Worm (Caenorhabditis elegans) whole organism, young adult: ENCODE data around the gene bath-33.

Experiments used
- B0019.2 ChIP-seq: fragments of 200-800 bp; sonication (Bioruptor generic); conservative IDR thresholded peaks from 2 replicates; pipeline ENCODE4 v1.3.6; 2022; ENCODE audit warnings: missing genetic modification reagents, missing genetic modification characterization, missing compliant biosample characterization
- B0336.3 ChIP-seq: fragments of 200-800 bp; sonication (Bioruptor generic); IDR thresholded peaks from 2 replicates; pipeline ENCODE4 v1.3.6; 2022; ENCODE audit warnings: missing genetic modification characterization, missing compliant biosample characterization
- C06A6.2 ChIP-seq: fragments of 200-800 bp; sonication (Bioruptor generic); conservative IDR thresholded peaks from 2 replicates; pipeline ENCODE4 v1.3.6; 2022; ENCODE audit warnings: missing genetic modification characterization, missing compliant biosample characterization
- F10E7.11 ChIP-seq: sonication (generic microtip); optimal IDR thresholded peaks from 2 replicates; lab custom pipeline; 2017; ENCODE audit warnings: mild to moderate bottlenecking, missing genetic modification characterization, moderate library complexity, missing compliant biosample characterization
- F22D6.2 ChIP-seq: sonication (generic microtip); optimal IDR thresholded peaks from 2 replicates; lab custom pipeline; 2016; ENCODE audit warnings: mild to moderate bottlenecking, missing genetic modification characterization, missing compliant biosample characterization
- F33H1.4 ChIP-seq: fragments of 200-800 bp; sonication (Bioruptor generic); IDR thresholded peaks from 2 replicates; pipeline ENCODE4 v1.3.6; 2022; ENCODE audit warnings: missing genetic modification reagents, missing genetic modification characterization, missing compliant biosample characterization
- F52B5.7 ChIP-seq: sonication (generic microtip); optimal IDR thresholded peaks from 2 replicates; lab custom pipeline; 2016; ENCODE audit warnings: mild to moderate bottlenecking, missing genetic modification characterization, missing compliant biosample characterization
- F55B11.4 ChIP-seq: sonication (generic microtip); optimal IDR thresholded peaks from 2 replicates; lab custom pipeline; 2016; ENCODE audit warnings: missing compliant biosample characterization, missing genetic modification characterization, borderline replicate concordance; ENCODE audit not compliant: insufficient read depth
- F57C9.4 ChIP-seq: sonication (generic microtip); optimal IDR thresholded peaks from 2 replicates; lab custom pipeline; 2017; ENCODE audit warnings: mild to moderate bottlenecking, missing genetic modification characterization, missing compliant biosample characterization
- T07F8.4 ChIP-seq: sonication (generic microtip); optimal IDR thresholded peaks from 2 replicates; lab custom pipeline; 2016; ENCODE audit warnings: mild to moderate bottlenecking, missing genetic modification characterization, moderate library complexity, missing compliant biosample characterization
- T26A5.8 ChIP-seq: sonication (generic microtip); optimal IDR thresholded peaks from 2 replicates; lab custom pipeline; 2016; ENCODE audit warnings: missing genetic modification characterization, missing compliant biosample characterization
- Y53F4B.3 ChIP-seq: fragments of 200-800 bp; sonication (Bioruptor generic); IDR thresholded peaks from 2 replicates; pipeline ENCODE4 v1.3.6; 2022; ENCODE audit warnings: missing genetic modification reagents, missing genetic modification characterization, missing compliant biosample characterization
- Y56A3A.18 ChIP-seq: fragments of 200-800 bp; sonication (Bioruptor generic); IDR thresholded peaks from 2 replicates; pipeline ENCODE4 v1.3.6; 2022; ENCODE audit warnings: missing genetic modification reagents, missing genetic modification characterization, missing compliant biosample characterization
- aptf-2 ChIP-seq: fragments of 200-800 bp; sonication (Bioruptor generic); conservative IDR thresholded peaks from 2 replicates; pipeline ENCODE4 v1.3.6; 2022; ENCODE audit warnings: missing genetic modification reagents, missing genetic modification characterization, missing compliant biosample characterization
- atf-7 ChIP-seq: sonication (generic microtip); optimal IDR thresholded peaks from 2 replicates; lab custom pipeline; 2017; ENCODE audit warnings: mild to moderate bottlenecking, missing genetic modification characterization, missing compliant biosample characterization
- bed-1 ChIP-seq: fragments of 200-800 bp; sonication (Bioruptor generic); IDR thresholded peaks from 2 replicates; pipeline ENCODE4 v1.3.6; 2022; ENCODE audit warnings: missing genetic modification reagents, missing genetic modification characterization, missing compliant biosample characterization
- ceh-40 ChIP-seq: fragments of 200-800 bp; sonication (Bioruptor generic); IDR thresholded peaks from 2 replicates; pipeline ENCODE4 v1.3.6; 2022; ENCODE audit warnings: missing genetic modification characterization, missing compliant biosample characterization
- ceh-79 ChIP-seq: sonication (generic microtip); optimal IDR thresholded peaks from 2 replicates; lab custom pipeline; 2017; ENCODE audit warnings: mild to moderate bottlenecking, missing genetic modification characterization, missing compliant biosample characterization
- die-1 ChIP-seq: sonication (generic microtip); optimal IDR thresholded peaks from 2 replicates; lab custom pipeline; 2016; ENCODE audit warnings: missing genotype, mild to moderate bottlenecking, missing genetic modification characterization, missing compliant biosample characterization
- dpff-1 ChIP-seq: sonication (generic microtip); optimal IDR thresholded peaks from 2 replicates; lab custom pipeline; 2017; ENCODE audit warnings: mild to moderate bottlenecking, missing genetic modification characterization, missing compliant biosample characterization
- egl-18 ChIP-seq: fragments of 200-800 bp; sonication (Bioruptor generic); IDR thresholded peaks from 2 replicates; pipeline ENCODE4 v1.3.6; 2022; ENCODE audit warnings: missing genetic modification reagents, missing genetic modification characterization, missing compliant biosample characterization
- egl-44 ChIP-seq: fragments of 200-800 bp; sonication (Bioruptor generic); IDR thresholded peaks from 2 replicates; pipeline ENCODE4 v1.3.6; 2022; ENCODE audit warnings: missing genetic modification reagents, missing genetic modification characterization, missing compliant biosample characterization
- ets-4 ChIP-seq: fragments of 200-800 bp; sonication (Bioruptor generic); optimal IDR thresholded peaks from 2 replicates; lab custom pipeline; 2018; ENCODE audit warnings: mild to moderate bottlenecking, missing genetic modification characterization, missing compliant biosample characterization
- hrde-1 ChIP-seq: sonication (generic microtip); optimal IDR thresholded peaks from 2 replicates; lab custom pipeline; 2016; ENCODE audit warnings: missing genetic modification characterization, mild to moderate bottlenecking, missing compliant biosample characterization, moderate library complexity, missing genotype, missing genetic modification reagents, borderline replicate concordance
- lin-35 ChIP-seq, 3 experiments: fragments of 150-350 bp in 2 of 3; sonication (generic microtip) in 1 of 3; optimal IDR thresholded peaks; 2 replicates each; lab custom pipeline; 2014 to 2018; ENCODE audit warnings: missing biosample characterization in 3 of 3, missing genetic modification characterization in 3 of 3, missing genetic modification reagents in 3 of 3
- madf-10 ChIP-seq: sonication (generic microtip); optimal IDR thresholded peaks from 2 replicates; lab custom pipeline; 2016; ENCODE audit warnings: mild to moderate bottlenecking, missing genetic modification characterization, missing compliant biosample characterization
- madf-8 ChIP-seq: fragments of 200-800 bp; sonication (Bioruptor generic); conservative IDR thresholded peaks from 2 replicates; pipeline ENCODE4 v1.3.6; 2022; ENCODE audit warnings: missing genetic modification reagents, missing genetic modification characterization, missing compliant biosample characterization
- nfyb-1 ChIP-seq: fragments of 200-800 bp; sonication (Bioruptor generic); IDR thresholded peaks from 2 replicates; pipeline ENCODE4 v1.3.6; 2022; ENCODE audit warnings: missing genetic modification reagents, missing genetic modification characterization, missing compliant biosample characterization
- nhr-120 ChIP-seq: fragments of 200-800 bp; sonication (Bioruptor generic); IDR thresholded peaks from 2 replicates; pipeline ENCODE4 v1.3.6; 2022; ENCODE audit warnings: missing genetic modification characterization, missing compliant biosample characterization
- nhr-27 ChIP-seq: fragments of 200-800 bp; sonication (Bioruptor generic); optimal IDR thresholded peaks from 2 replicates; lab custom pipeline; 2018; ENCODE audit warnings: mild to moderate bottlenecking, missing genetic modification characterization, moderate library complexity, missing compliant biosample characterization
- nhr-80 ChIP-seq: sonication (generic microtip); optimal IDR thresholded peaks from 2 replicates; lab custom pipeline; 2016; ENCODE audit warnings: missing genetic modification characterization, missing compliant biosample characterization
- rec-8 ChIP-seq, 2 experiments: sonication (generic microtip); optimal IDR thresholded peaks; 2 replicates each; lab custom pipeline; 2016; ENCODE audit warnings: mild to moderate bottlenecking in 2 of 2, missing genetic modification characterization in 2 of 2, missing genetic modification reagents in 2 of 2, missing genotype in 2 of 2, missing biosample characterization in 1 of 2, missing compliant biosample characterization in 1 of 2, moderate library complexity in 1 of 2
- snpc-4 ChIP-seq, 5 experiments: fragments of 150-350 bp in 1 of 5; sonication (generic microtip) in 4 of 5; optimal IDR thresholded peaks; 2 replicates each; lab custom pipeline; 2014 to 2018; ENCODE audit warnings: missing genetic modification characterization in 5 of 5, missing biosample characterization in 3 of 5, antibody characterized with exemption in 2 of 5, mild to moderate bottlenecking in 2 of 5, missing compliant biosample characterization in 2 of 5, missing genotype in 2 of 5, moderate library complexity in 2 of 5, missing genetic modification reagents in 1 of 5
- sptf-2 ChIP-seq: fragments of 200-800 bp; sonication (Bioruptor generic); optimal IDR thresholded peaks from 2 replicates; lab custom pipeline; 2018; ENCODE audit warnings: mild to moderate bottlenecking, missing genetic modification characterization, missing compliant biosample characterization
- tbx-9 ChIP-seq: sonication (generic microtip); optimal IDR thresholded peaks from 2 replicates; lab custom pipeline; 2016; ENCODE audit warnings: borderline replicate concordance, missing genetic modification characterization, inconsistent platforms, missing compliant biosample characterization
- ztf-22 ChIP-seq: fragments of 200-800 bp; sonication (Bioruptor generic); optimal IDR thresholded peaks from 2 replicates; lab custom pipeline; 2018; ENCODE audit warnings: mild to moderate bottlenecking, missing genetic modification characterization, moderate library complexity, missing compliant biosample characterization

Gene bath-33

DNA sequence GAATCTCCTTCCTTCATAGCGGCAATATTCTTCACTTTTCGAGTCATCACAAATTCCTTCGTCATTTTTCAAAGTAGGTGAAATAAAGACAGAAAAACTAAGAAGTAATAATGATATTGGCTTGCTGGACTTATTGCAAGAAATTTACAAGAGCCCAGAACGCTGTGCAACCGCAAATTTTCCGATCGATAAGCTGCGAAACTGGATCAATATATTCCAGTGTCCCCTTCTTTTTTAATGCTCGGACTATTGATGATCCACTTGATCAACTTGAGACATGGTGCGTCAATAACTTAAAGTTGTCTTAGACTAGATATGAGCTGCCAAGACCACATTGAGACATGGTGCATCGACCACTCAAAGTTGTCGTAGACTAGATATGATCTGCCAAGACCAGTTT is at the start of gene bath-33:
bath-33 (minus strand) TSS at position 101 of the 400 bp plus-strand sequence.
- no peak for TF ChIP-seq T07F8.4 (tag; lab: Kevin White, UChicago)
- no peak for TF ChIP-seq snpc-4 (GFP tag; optimal IDR thresholded peaks at IDR 0.05; lab: Kevin White, UChicago)
- no peak for TF ChIP-seq snpc-4 (tag; optimal IDR thresholded peaks at IDR 0.05; lab: Kevin White, UChicago)
- no peak for TF ChIP-seq B0019.2
- TF ChIP-seq nfyb-1 (GFP tag; lab: Robert Waterston, UW), result no peak
- TF ChIP-seq F33H1.4 (GFP tag; lab: Robert Waterston, UW), result no peak
- no peak for TF ChIP-seq Y56A3A.18 (GFP tag; lab: Robert Waterston, UW)
- TF ChIP-seq rec-8 (tag; optimal IDR thresholded peaks at IDR 0.05; lab: Kevin White, UChicago), result no peak
- TF ChIP-seq F10E7.11 (tag; lab: Kevin White, UChicago), result no peak
- TF ChIP-seq bed-1 (GFP tag; lab: Robert Waterston, UW), result no peak
- no peak for TF ChIP-seq tbx-9 (tag; lab: Kevin White, UChicago)

ce11 chrII:1654917-1655316 is 48.9 kb upstream of the bath-33 start, which contains the start of gene btb-12:
TSS of gene btb-12 (plus strand) at chrII:1655217.
- TF ChIP-seq madf-10 (tag; lab: Kevin White, UChicago) (no peak), egl-44 (no peak), C06A6.2 (GFP tag; lab: Robert Waterston, UW) (no peak), ceh-79 (tag; lab: Kevin White, UChicago) (no peak), nhr-120 (GFP tag; lab: Robert Waterston, UW) (no peak), hrde-1 (no peak), madf-8 (GFP tag; lab: Robert Waterston, UW) (no peak), B0336.3 (GFP tag; lab: Robert Waterston, UW) (no peak), sptf-2 (no peak)

DNA sequence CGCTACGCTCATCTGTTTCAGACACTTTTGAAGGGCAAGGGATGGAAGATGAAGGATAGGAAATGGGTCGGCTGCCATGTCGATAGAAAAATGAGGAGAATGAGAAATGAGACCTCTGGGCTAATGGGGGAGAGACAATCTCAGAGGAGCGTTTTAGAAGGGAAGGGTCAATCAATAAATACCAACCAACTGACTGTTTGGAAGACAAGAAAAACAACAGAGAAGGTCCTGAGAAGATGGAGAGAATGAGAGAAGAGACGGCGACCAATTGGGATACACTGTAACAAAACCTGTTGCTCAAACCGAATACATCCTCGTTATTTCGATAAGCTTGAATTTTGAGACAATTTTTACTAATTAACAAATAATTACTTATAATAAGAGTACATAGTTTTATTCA is 47.4 kb upstream of the bath-33 start, which contains the start of gene fbxb-15:
fbxb-15 (minus strand) TSS at position 101 of the 400 bp plus-strand sequence.
- TF ChIP-seq lin-35 (GFP tag; optimal IDR thresholded peaks at IDR 0.05; lab: Kevin White, UChicago) (no peak), aptf-2 (no peak), F55B11.4 (tag; lab: Kevin White, UChicago) (no peak), Y56A3A.18 (GFP tag; lab: Robert Waterston, UW) (no peak), snpc-4 (GFP tag; optimal IDR thresholded peaks at IDR 0.05; lab: Kevin White, UChicago) (no peak), snpc-4 (tag; optimal IDR thresholded peaks at IDR 0.05; lab: Kevin White, UChicago) (no peak), Y53F4B.3 (GFP tag; lab: Robert Waterston, UW) (no peak), F22D6.2 (tag; lab: Kevin White, UChicago) (no peak), nhr-27 (tag; lab: Kevin White, UChicago) (no peak), F52B5.7 (no peak), ets-4 (GFP tag; lab: Kevin White, UChicago) (no peak), egl-18 (GFP tag; lab: Robert Waterston, UW) (no peak)

- TF ChIP-seq atf-7 (tag; lab: Kevin White, UChicago) (no peak), Y56A3A.18 (GFP tag; lab: Robert Waterston, UW) (no peak), snpc-4 (GFP tag; optimal IDR thresholded peaks at IDR 0.05; lab: Kevin White, UChicago) (no peak), snpc-4 (tag; optimal IDR thresholded peaks at IDR 0.05; lab: Kevin White, UChicago) (no peak), egl-44 (no peak), dpff-1 (tag; lab: Kevin White, UChicago) (no peak), die-1 (tag; lab: Kevin White, UChicago) (no peak), nhr-80 (no peak), F57C9.4 (tag; lab: Kevin White, UChicago) (no peak), ceh-40 (GFP tag; lab: Robert Waterston, UW) (no peak), ztf-22 (GFP tag; lab: Kevin White, UChicago) (no peak), T26A5.8 (tag; lab: Kevin White, UChicago) (no peak), sptf-2 (no peak)
Observed at ce11 chrII:1651804-1652203, 45.8 kb upstream of the bath-33 start, which contains the start of gene fbxb-16. TSS of gene fbxb-16 (minus strand) at chrII:1651904.
